Fruit fly (Drosophila melanogaster) whole organism, prepupa: ENCODE measurements around the gene CG18265.

Experiments
- Blimp-1 ChIP-seq: fragments of 200-800 bp; sonication (Bioruptor generic); optimal IDR thresholded peaks from 3 replicates; lab custom pipeline; 2017; ENCODE audit warnings: missing biosample characterization, missing genetic modification characterization, mild to moderate bottlenecking, moderate library complexity, missing genetic modification reagents
- CG10631 ChIP-seq: fragments of 200-800 bp; sonication (Bioruptor generic); optimal IDR thresholded peaks from 2 replicates; lab custom pipeline; 2016; ENCODE audit warnings: missing biosample characterization, missing genetic modification characterization
- CG11294 ChIP-seq: fragments of 200-800 bp; sonication (Bioruptor generic); IDR thresholded peaks from 2 replicates; pipeline ENCODE4 v1.3.6; 2022; ENCODE audit warnings: missing biosample characterization, missing genetic modification characterization
- CG11762 ChIP-seq: fragments of 200-800 bp; sonication (Bioruptor generic); optimal IDR thresholded peaks from 3 replicates; lab custom pipeline; 2016; ENCODE audit warnings: missing biosample characterization, missing genetic modification characterization; ENCODE audit not compliant: insufficient read depth
- CG11902 ChIP-seq: fragments of 200-800 bp; sonication (Bioruptor generic); optimal IDR thresholded peaks from 3 replicates; lab custom pipeline; 2016; ENCODE audit warnings: missing biosample characterization, missing genetic modification characterization
- CG15336 ChIP-seq: fragments of 200-800 bp; sonication (Bioruptor generic); IDR thresholded peaks from 2 replicates; pipeline ENCODE4 v1.3.6; 2022; ENCODE audit warnings: missing biosample characterization, missing genetic modification characterization
- CG16779 ChIP-seq: fragments of 200-800 bp; sonication (Bioruptor generic); optimal IDR thresholded peaks from 3 replicates; lab custom pipeline; 2017; ENCODE audit warnings: missing biosample characterization, mild to moderate bottlenecking, missing genetic modification characterization
- CG31627 ChIP-seq: fragments of 200-800 bp; sonication (Bioruptor generic); optimal IDR thresholded peaks from 3 replicates; lab custom pipeline; 2016; ENCODE audit warnings: missing biosample characterization, missing genetic modification characterization
- CG32006 ChIP-seq: fragments of 200-800 bp; sonication (Bioruptor generic); optimal IDR thresholded peaks from 3 replicates; lab custom pipeline; 2017; ENCODE audit warnings: missing biosample characterization, mild to moderate bottlenecking, missing genetic modification characterization
- CG34406 ChIP-seq: fragments of 200-800 bp; sonication (Bioruptor generic); optimal IDR thresholded peaks from 3 replicates; lab custom pipeline; 2016; ENCODE audit warnings: missing biosample characterization, missing genetic modification characterization
- CG3919 ChIP-seq: fragments of 200-800 bp; sonication (Bioruptor generic); optimal IDR thresholded peaks from 3 replicates; lab custom pipeline; 2016; ENCODE audit warnings: missing biosample characterization, missing genetic modification characterization
- CG4318 ChIP-seq: fragments of 200-800 bp; sonication (Bioruptor generic); optimal IDR thresholded peaks from 3 replicates; lab custom pipeline; 2017; ENCODE audit warnings: missing biosample characterization, mild to moderate bottlenecking, missing genetic modification characterization
- CG6276 ChIP-seq: fragments of 200-800 bp; sonication (Bioruptor generic); optimal IDR thresholded peaks from 2 replicates; lab custom pipeline; 2017; ENCODE audit warnings: missing biosample characterization, mild to moderate bottlenecking, missing genetic modification characterization
- CG6792 ChIP-seq: fragments of 200-800 bp; sonication (Bioruptor generic); optimal IDR thresholded peaks from 3 replicates; lab custom pipeline; 2016; ENCODE audit warnings: missing biosample characterization, missing genetic modification characterization
- CG6854 ChIP-seq: fragments of 200-800 bp; sonication (Bioruptor generic); optimal IDR thresholded peaks from 2 replicates; lab custom pipeline; 2017; ENCODE audit warnings: missing biosample characterization, mild to moderate bottlenecking, missing genetic modification characterization
- CG7368 ChIP-seq: fragments of 200-800 bp; sonication (Bioruptor generic); optimal IDR thresholded peaks from 3 replicates; lab custom pipeline; 2016; ENCODE audit warnings: missing biosample characterization, missing genetic modification characterization
- CG8319 ChIP-seq: fragments of 200-800 bp; sonication (Bioruptor generic); optimal IDR thresholded peaks from 3 replicates; lab custom pipeline; 2016; ENCODE audit warnings: missing biosample characterization, missing genetic modification characterization
- CG8632 ChIP-seq: fragments of 200-800 bp; sonication (Bioruptor generic); optimal IDR thresholded peaks from 3 replicates; lab custom pipeline; 2016; ENCODE audit warnings: missing biosample characterization, missing genetic modification characterization
- Eip75B ChIP-seq: fragments of 200-800 bp; sonication (Bioruptor generic); optimal IDR thresholded peaks from 3 replicates; lab custom pipeline; 2016; ENCODE audit warnings: missing biosample characterization, missing genetic modification characterization
- Eip93F ChIP-seq: fragments of 200-800 bp; sonication (Bioruptor generic); optimal IDR thresholded peaks from 2 replicates; lab custom pipeline; 2016; ENCODE audit warnings: missing biosample characterization, mild to moderate bottlenecking, missing genetic modification characterization
- Ets21C ChIP-seq: fragments of 200-800 bp; sonication (Bioruptor generic); optimal IDR thresholded peaks from 3 replicates; lab custom pipeline; 2016; ENCODE audit warnings: missing biosample characterization, missing genetic modification characterization
- Ets96B ChIP-seq: fragments of 200-800 bp; optimal IDR thresholded peaks from 2 replicates; lab custom pipeline; 2019; ENCODE audit warnings: missing biosample characterization, mild to moderate bottlenecking, missing genetic modification characterization, moderate library complexity
- Gug ChIP-seq: fragments of 200-800 bp; sonication (Bioruptor generic); IDR thresholded peaks from 2 replicates; pipeline ENCODE4 v1.3.6; 2022; ENCODE audit warnings: missing biosample characterization, missing genetic modification characterization
- Hr38 ChIP-seq: sonication (Bioruptor generic); optimal IDR thresholded peaks from 2 replicates; lab custom pipeline; 2016; ENCODE audit warnings: missing biosample characterization, missing genetic modification characterization
- Hr39 ChIP-seq: fragments of 200-800 bp; sonication (Bioruptor generic); optimal IDR thresholded peaks from 2 replicates; lab custom pipeline; 2016; ENCODE audit warnings: missing biosample characterization, missing genetic modification characterization
- Hr4 ChIP-seq: fragments of 200-800 bp; sonication (Bioruptor generic); optimal IDR thresholded peaks from 3 replicates; lab custom pipeline; 2016; ENCODE audit warnings: missing biosample characterization, missing genetic modification characterization
- Met ChIP-seq: fragments of 200-800 bp; sonication (Bioruptor generic); optimal IDR thresholded peaks from 3 replicates; lab custom pipeline; 2016; ENCODE audit warnings: missing biosample characterization, missing genetic modification characterization
- Smox ChIP-seq: fragments of 200-800 bp; sonication (Bioruptor generic); optimal IDR thresholded peaks from 3 replicates; lab custom pipeline; 2016; ENCODE audit warnings: missing biosample characterization, missing genetic modification characterization
- Sox102F ChIP-seq: fragments of 200-800 bp; sonication (Bioruptor generic); optimal IDR thresholded peaks from 2 replicates; lab custom pipeline; 2016; ENCODE audit warnings: missing biosample characterization, mild to moderate bottlenecking, missing genetic modification characterization
- Sox14 ChIP-seq: fragments of 200-800 bp; sonication (Bioruptor generic); optimal IDR thresholded peaks from 3 replicates; lab custom pipeline; 2016; ENCODE audit warnings: missing biosample characterization, missing genetic modification characterization
- Sox15 ChIP-seq: fragments of 200-800 bp; sonication (Bioruptor generic); optimal IDR thresholded peaks from 3 replicates; lab custom pipeline; 2016; ENCODE audit warnings: missing biosample characterization, missing genetic modification characterization
- achi ChIP-seq: fragments of 200-800 bp; sonication (Bioruptor generic); optimal IDR thresholded peaks from 3 replicates; lab custom pipeline; 2016; ENCODE audit warnings: missing biosample characterization, missing genetic modification characterization
- acj6 ChIP-seq: fragments of 200-800 bp; sonication (Bioruptor generic); optimal IDR thresholded peaks from 3 replicates; lab custom pipeline; 2016; ENCODE audit warnings: missing biosample characterization, missing genetic modification characterization
- dac ChIP-seq: fragments of 200-800 bp; sonication (Bioruptor generic); optimal IDR thresholded peaks from 2 replicates; lab custom pipeline; 2017; ENCODE audit warnings: missing biosample characterization, mild to moderate bottlenecking, missing genetic modification characterization
- eg ChIP-seq: fragments of 200-800 bp; sonication (Bioruptor generic); IDR thresholded peaks from 3 replicates; pipeline ENCODE4 v1.3.6; 2022; ENCODE audit warnings: missing biosample characterization, missing genetic modification characterization
- esn ChIP-seq: fragments of 200-800 bp; sonication (Bioruptor generic); optimal IDR thresholded peaks from 2 replicates; lab custom pipeline; 2016; ENCODE audit warnings: missing biosample characterization, mild to moderate bottlenecking, missing genetic modification characterization, moderate library complexity
- fd59A ChIP-seq: fragments of 200-800 bp; sonication (Bioruptor generic); optimal IDR thresholded peaks from 2 replicates; lab custom pipeline; 2017; ENCODE audit warnings: missing biosample characterization, mild to moderate bottlenecking, missing genetic modification characterization, missing genetic modification reagents
- fd85E ChIP-seq: fragments of 200-800 bp; sonication (Bioruptor generic); optimal IDR thresholded peaks from 3 replicates; lab custom pipeline; 2016; ENCODE audit warnings: missing biosample characterization, missing genetic modification characterization
- fkh ChIP-seq: fragments of 200-800 bp; sonication (Bioruptor generic); optimal IDR thresholded peaks from 3 replicates; lab custom pipeline; 2017; ENCODE audit warnings: missing biosample characterization, mild to moderate bottlenecking, missing genetic modification characterization, moderate library complexity
- net ChIP-seq: fragments of 200-800 bp; sonication (Bioruptor generic); optimal IDR thresholded peaks from 3 replicates; lab custom pipeline; 2016; ENCODE audit warnings: missing biosample characterization, missing genetic modification characterization
- pdm3 ChIP-seq: fragments of 200-800 bp; sonication (Bioruptor generic); optimal IDR thresholded peaks from 3 replicates; lab custom pipeline; 2016; ENCODE audit warnings: missing biosample characterization, missing genetic modification characterization
- svp ChIP-seq: fragments of 200-800 bp; sonication (Bioruptor generic); peaks from one replicate; lab custom pipeline; 2016; ENCODE audit warnings: missing biosample characterization, missing genetic modification characterization
- vri ChIP-seq: fragments of 200-800 bp; sonication (Bioruptor generic); optimal IDR thresholded peaks from 3 replicates; lab custom pipeline; 2016; ENCODE audit warnings: missing biosample characterization, mild to moderate bottlenecking, missing genetic modification characterization

Gene CG18265

DNA sequence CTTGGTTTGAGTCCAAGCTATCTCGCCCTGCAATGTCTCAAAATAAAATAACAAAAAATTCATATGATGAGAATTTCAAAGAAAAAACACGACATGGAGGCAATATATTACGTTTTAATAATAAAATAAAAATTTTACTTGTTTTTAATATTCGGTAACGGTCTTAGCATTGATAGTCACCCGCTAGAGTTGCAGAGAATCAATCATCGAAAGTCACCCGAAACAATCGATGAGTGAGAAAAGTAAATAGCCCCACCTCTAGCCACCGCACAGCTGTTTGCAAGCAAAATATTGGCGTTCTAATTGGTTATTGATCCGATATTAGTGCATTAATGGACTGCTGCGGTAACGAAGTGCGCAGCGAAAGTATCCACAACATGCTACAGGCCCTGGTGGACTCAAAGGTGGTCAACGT, 36.8 kb downstream of the CG18265 start, which contains the start of gene CG34250 (continued):
- TF ChIP-seq CG31627 (no peak), CG10631 (GFP tag; lab: Kevin White, UChicago) (peak; percentile 25), Hr39 (GFP tag; lab: Kevin White, UChicago) (peak; percentile 5), achi (GFP tag; lab: Kevin White, UChicago) (no peak), Met (GFP tag; lab: Kevin White, UChicago) (no peak), pdm3 (GFP tag; lab: Kevin White, UChicago) (no peak), CG11294 (GFP tag; lab: Robert Waterston, UW) (no peak), Ets21C (GFP tag; lab: Kevin White, UChicago) (no peak), CG11762 (GFP tag; lab: Kevin White, UChicago) (no peak), Smox (GFP tag; lab: Kevin White, UChicago) (no peak), CG16779 (no peak), CG4318 (GFP tag; lab: Kevin White, UChicago) (no peak), dac (GFP tag; lab: Kevin White, UChicago) (no peak), CG8632 (GFP tag; lab: Kevin White, UChicago) (no peak), Hr38 (GFP tag; lab: Kevin White, UChicago) (no peak), CG34406 (no peak), CG6792 (no peak), CG32006 (GFP tag; lab: Kevin White, UChicago) (no peak), fkh (GFP tag; lab: Kevin White, UChicago) (peak; percentile 93), Eip93F (peak; percentile 34), Gug (no peak), fd59A (GFP tag; lab: Kevin White, UChicago) (no peak), CG11902 (GFP tag; lab: Kevin White, UChicago) (no peak)

- TF ChIP-seq CG10631 (GFP tag; lab: Kevin White, UChicago) = no peak
- no peak for TF ChIP-seq CG11762 (GFP tag; lab: Kevin White, UChicago)
- TF ChIP-seq acj6 (GFP tag; lab: Kevin White, UChicago) = no peak
- no peak for TF ChIP-seq CG8319 (GFP tag; lab: Kevin White, UChicago)
- TF ChIP-seq Smox (GFP tag; lab: Kevin White, UChicago) = no peak
- TF ChIP-seq CG6276 (GFP tag; lab: Kevin White, UChicago) = no peak
Observed at dm6 chr3L:17476496-17476895, 37.3 kb downstream of the CG18265 start.

- no peak for TF ChIP-seq Blimp-1
- TF ChIP-seq Eip75B (GFP tag; lab: Kevin White, UChicago) = no peak
- TF ChIP-seq Sox15 (GFP tag; lab: Kevin White, UChicago) = no peak
- TF ChIP-seq CG11762 (GFP tag; lab: Kevin White, UChicago) = no peak
- TF ChIP-seq fkh (GFP tag; lab: Kevin White, UChicago) = no peak
- TF ChIP-seq esn = no peak
- TF ChIP-seq achi (GFP tag; lab: Kevin White, UChicago) = no peak
- TF ChIP-seq Sox102F (GFP tag; lab: Kevin White, UChicago) = no peak
- no peak for TF ChIP-seq fd59A (GFP tag; lab: Kevin White, UChicago)
- TF ChIP-seq CG34406 = no peak
- TF ChIP-seq CG32006 (GFP tag; lab: Kevin White, UChicago) = no peak
- no peak for TF ChIP-seq Ets96B
- no peak for TF ChIP-seq fd85E
- TF ChIP-seq CG11902 (GFP tag; lab: Kevin White, UChicago) = no peak
- TF ChIP-seq CG4318 (GFP tag; lab: Kevin White, UChicago) = no peak
- TF ChIP-seq svp (GFP tag; lab: Kevin White, UChicago) = no peak
- no peak for TF ChIP-seq Hr39 (GFP tag; lab: Kevin White, UChicago)
Observed at dm6 chr3L:17478826-17479225, 39.6 kb downstream of the CG18265 start, which contains the start of the genes CG13733 and qjt. CG13733 (minus strand) TSS chr3L:17478926. qjt (plus strand) TSS chr3L:17479096.

dm6 chr3L:17485280-17485792, 46.1 kb downstream of the CG18265 start:
- TF ChIP-seq CG34406 (peak; percentile 47), Smox (GFP tag; lab: Kevin White, UChicago) (peak; percentile 66), CG4318 (GFP tag; lab: Kevin White, UChicago) (peak; percentile 8), Ets96B (peak; percentile 21), CG8319 (GFP tag; lab: Kevin White, UChicago) (no peak), CG8632 (GFP tag; lab: Kevin White, UChicago) (peak; percentile 69), eg (peak; percentile 45; the same call in 2 of the 3 replicates), CG15336 (GFP tag; lab: Robert Waterston, UW) (peak; percentile 53; the same call in 1 of the 2 replicates), Sox14 (GFP tag; lab: Kevin White, UChicago) (peak; percentile 40), Hr4 (GFP tag; lab: Kevin White, UChicago) (peak; percentile 62), vri (GFP tag; lab: Kevin White, UChicago) (peak; percentile 60), net (GFP tag; lab: Kevin White, UChicago) (peak; percentile 51), CG3919 (GFP tag; lab: Kevin White, UChicago) (peak; percentile 56), achi (GFP tag; lab: Kevin White, UChicago) (peak; percentile 49), CG6276 (GFP tag; lab: Kevin White, UChicago) (peak; percentile 50), Blimp-1 (peak; percentile 44), Sox102F (GFP tag; lab: Kevin White, UChicago) (peak; percentile 57), CG7368 (GFP tag; lab: Kevin White, UChicago) (peak; percentile 72), CG11294 (GFP tag; lab: Robert Waterston, UW) (no peak; the same call in none of the 2 replicates), CG6854 (peak; percentile 84), Eip93F (peak; percentile 49)
